Fruit fly (Drosophila melanogaster) whole organism, embryonic: Measurements from ENCODE around the gene Arl8.

Source experiments
- BtbVII ChIP-seq: fragments of 200-800 bp; sonication (Bioruptor generic); optimal IDR thresholded peaks from 3 replicates; lab custom pipeline; 2017; ENCODE audit warnings: missing biosample characterization, mild to moderate bottlenecking, missing genetic modification characterization
- CG10462 ChIP-seq: fragments of 200-800 bp; sonication (Bioruptor generic); optimal IDR thresholded peaks from 2 replicates; lab custom pipeline; 2016; ENCODE audit warnings: missing biosample characterization, missing genetic modification characterization
- CG13775 ChIP-seq: fragments of 200-800 bp; sonication (Bioruptor generic); optimal IDR thresholded peaks from 3 replicates; lab custom pipeline; 2017; ENCODE audit warnings: missing biosample characterization, mild to moderate bottlenecking, missing genetic modification characterization
- CG15601 ChIP-seq: fragments of 200-800 bp; sonication (Bioruptor generic); optimal IDR thresholded peaks from 3 replicates; lab custom pipeline; 2019; ENCODE audit warnings: missing biosample characterization, mild to moderate bottlenecking, missing genetic modification characterization, moderate library complexity
- CG17361 ChIP-seq: fragments of 200-800 bp; sonication (Bioruptor generic); IDR thresholded peaks from 3 replicates; pipeline ENCODE4 v1.3.6; 2022; ENCODE audit warnings: missing biosample characterization, missing genetic modification characterization
- CG17612 ChIP-seq: fragments of 200-800 bp; sonication (Bioruptor generic); IDR thresholded peaks from 2 replicates; pipeline ENCODE4 v1.3.6; 2022; ENCODE audit warnings: missing biosample characterization, missing genetic modification characterization
- CG1832 ChIP-seq: fragments of 200-800 bp; sonication (Bioruptor generic); optimal IDR thresholded peaks from 2 replicates; lab custom pipeline; 2017; ENCODE audit warnings: missing biosample characterization, mild to moderate bottlenecking, missing genetic modification characterization, inconsistent platforms
- CG2678 ChIP-seq: fragments of 200-800 bp; sonication (Bioruptor generic); optimal IDR thresholded peaks from 3 replicates; lab custom pipeline; 2019; ENCODE audit warnings: missing biosample characterization, mild to moderate bottlenecking, missing genetic modification characterization, moderate library complexity
- CG2712 ChIP-seq: fragments of 200-800 bp; optimal IDR thresholded peaks from 3 replicates; lab custom pipeline; 2019; ENCODE audit warnings: missing biosample characterization, mild to moderate bottlenecking, missing genetic modification characterization, moderate library complexity
- CG30431 ChIP-seq: fragments of 200-800 bp; sonication (Bioruptor generic); optimal IDR thresholded peaks from 2 replicates; lab custom pipeline; 2017; ENCODE audit warnings: missing biosample characterization, missing genetic modification characterization
- CG31224 ChIP-seq: fragments of 200-800 bp; sonication (Bioruptor generic); IDR thresholded peaks from 2 replicates; pipeline ENCODE4 v1.3.6; 2022; ENCODE audit warnings: missing biosample characterization, missing genetic modification characterization
- CG3163 ChIP-seq: fragments of 200-800 bp; sonication (Bioruptor generic); optimal IDR thresholded peaks from 3 replicates; lab custom pipeline; 2016; ENCODE audit warnings: missing biosample characterization, missing genetic modification characterization
- CG3281 ChIP-seq: fragments of 200-800 bp; sonication (Bioruptor generic); optimal IDR thresholded peaks from 3 replicates; lab custom pipeline; 2017; ENCODE audit warnings: missing biosample characterization, mild to moderate bottlenecking, missing genetic modification characterization
- CG34422 ChIP-seq: fragments of 200-800 bp; sonication (Bioruptor generic); IDR thresholded peaks from 3 replicates; pipeline ENCODE4 v1.3.6; 2022; ENCODE audit warnings: missing biosample characterization, missing genetic modification characterization
- CG3726 ChIP-seq: fragments of 200-800 bp; sonication (Bioruptor generic); IDR thresholded peaks from 3 replicates; pipeline ENCODE4, ENCODE4 v1.3.6; 2022; ENCODE audit warnings: missing biosample characterization, missing genetic modification characterization
- CG7372 ChIP-seq: fragments of 200-800 bp; sonication (Bioruptor generic); IDR thresholded peaks from 2 replicates; pipeline ENCODE4 v1.3.6; 2022; ENCODE audit warnings: missing biosample characterization, missing genetic modification characterization
- CG8290 ChIP-seq, 3 experiments: fragments of 200-800 bp; sonication (Bioruptor generic); optimal IDR thresholded peaks; 2 replicates each; lab custom pipeline; 2016 to 2019; ENCODE audit warnings: missing biosample characterization in 3 of 3, missing genetic modification characterization in 3 of 3, mild to moderate bottlenecking in 2 of 3, moderate library complexity in 1 of 3
- CG8944 ChIP-seq: fragments of 200-800 bp; sonication (Bioruptor generic); optimal IDR thresholded peaks from 3 replicates; lab custom pipeline; 2016; ENCODE audit warnings: missing biosample characterization, missing genetic modification characterization
- CTCF ChIP-seq: fragments of 200-800 bp; sonication (Bioruptor generic); optimal IDR thresholded peaks from 2 replicates; lab custom pipeline; 2017; ENCODE audit warnings: missing biosample characterization, mild to moderate bottlenecking, missing genetic modification characterization, moderate library complexity
- CrebB ChIP-seq: fragments of 200-800 bp; sonication (Bioruptor generic); optimal IDR thresholded peaks from 3 replicates; lab custom pipeline; 2018; ENCODE audit warnings: missing biosample characterization, mild to moderate bottlenecking, missing genetic modification characterization
- Drgx ChIP-seq: fragments of 200-800 bp; sonication (Bioruptor generic); IDR thresholded peaks from 2 replicates; pipeline ENCODE4 v1.3.6; 2022; ENCODE audit warnings: missing biosample characterization, missing genetic modification characterization
- E2f1 ChIP-seq: fragments of 200-800 bp; sonication (Bioruptor generic); IDR thresholded peaks from 2 replicates; pipeline ENCODE4 v1.3.6; 2022; ENCODE audit warnings: missing biosample characterization, missing genetic modification characterization
- H15 ChIP-seq: fragments of 200-800 bp; sonication (Bioruptor generic); IDR thresholded peaks from 3 replicates; pipeline ENCODE4 v1.3.6; 2022; ENCODE audit warnings: missing biosample characterization, missing genetic modification characterization
- HHEX ChIP-seq: fragments of 200-800 bp; sonication (Bioruptor generic); optimal IDR thresholded peaks from 3 replicates; lab custom pipeline; 2017; ENCODE audit warnings: missing biosample characterization, mild to moderate bottlenecking, missing genetic modification characterization, missing genetic modification reagents
- HmgZ ChIP-seq: fragments of 200-800 bp; sonication (Bioruptor generic); optimal IDR thresholded peaks from 2 replicates; lab custom pipeline; 2018; ENCODE audit warnings: missing biosample characterization, mild to moderate bottlenecking, missing genetic modification characterization
- Hsf ChIP-seq: fragments of 200-800 bp; sonication (Bioruptor generic); optimal IDR thresholded peaks from 3 replicates; lab custom pipeline; 2016; ENCODE audit warnings: missing biosample characterization, missing genetic modification characterization
- NFAT ChIP-seq: fragments of 200-800 bp; sonication (Bioruptor generic); IDR thresholded peaks from 2 replicates; pipeline ENCODE4 v1.3.6; 2022; ENCODE audit warnings: missing biosample characterization, missing genetic modification characterization
- Nf-YB ChIP-seq: fragments of 200-800 bp; sonication (Bioruptor generic); optimal IDR thresholded peaks from 3 replicates; lab custom pipeline; 2019; ENCODE audit warnings: missing biosample characterization, mild to moderate bottlenecking, missing genetic modification characterization, moderate library complexity
- Side ChIP-seq: fragments of 200-800 bp; sonication (Bioruptor generic); optimal IDR thresholded peaks from 2 replicates; lab custom pipeline; 2016; ENCODE audit warnings: missing biosample characterization, missing genetic modification characterization
- Xrp1 ChIP-seq: fragments of 200-800 bp; sonication (Bioruptor generic); IDR thresholded peaks from 2 replicates; pipeline ENCODE4 v1.3.6; 2022; ENCODE audit warnings: missing biosample characterization, missing genetic modification characterization
- aop ChIP-seq: fragments of 200-800 bp; sonication (Bioruptor generic); IDR thresholded peaks from 2 replicates; pipeline ENCODE4 v1.3.6; 2022; ENCODE audit warnings: missing biosample characterization, missing genetic modification characterization
- ara ChIP-seq: fragments of 200-800 bp; sonication (Bioruptor generic); IDR thresholded peaks from 2 replicates; pipeline ENCODE4 v1.3.6; 2022; ENCODE audit warnings: missing biosample characterization, missing genetic modification characterization
- bsh ChIP-seq, 2 experiments: fragments of 200-800 bp; sonication (Bioruptor generic); optimal IDR thresholded peaks; 2 replicates each; lab custom pipeline; 2017 to 2018; ENCODE audit warnings: mild to moderate bottlenecking in 2 of 2, missing biosample characterization in 2 of 2, missing genetic modification characterization in 2 of 2, moderate library complexity in 1 of 2
- cato ChIP-seq: fragments of 200-800 bp; sonication (Bioruptor generic); optimal IDR thresholded peaks from 2 replicates; lab custom pipeline; 2016; ENCODE audit warnings: missing biosample characterization, missing genetic modification characterization, borderline replicate concordance
- croc ChIP-seq: fragments of 200-800 bp; sonication (Bioruptor generic); conservative IDR thresholded peaks from 3 replicates; pipeline ENCODE4 v1.3.6; 2022; ENCODE audit warnings: missing biosample characterization, missing genetic modification characterization
- esg ChIP-seq: fragments of 200-800 bp; sonication (Bioruptor generic); conservative IDR thresholded peaks from 2 replicates; pipeline ENCODE4 v1.3.6; 2022; ENCODE audit warnings: missing biosample characterization, missing genetic modification characterization
- gfzf ChIP-seq: fragments of 200-800 bp; sonication (Bioruptor generic); optimal IDR thresholded peaks from 2 replicates; lab custom pipeline; 2016; ENCODE audit warnings: missing biosample characterization, mild to moderate bottlenecking, missing genetic modification characterization, moderate library complexity
- hth ChIP-seq: fragments of >200 bp; optimal IDR thresholded peaks from 2 replicates; lab custom pipeline; 2017; ENCODE audit warnings: inconsistent platforms
- jing ChIP-seq: fragments of 200-800 bp; sonication (Bioruptor generic); optimal IDR thresholded peaks from 2 replicates; lab custom pipeline; 2018; ENCODE audit warnings: missing biosample characterization, mild to moderate bottlenecking, missing genetic modification characterization
- luna ChIP-seq: fragments of 200-800 bp; sonication (Bioruptor generic); optimal IDR thresholded peaks from 2 replicates; lab custom pipeline; 2016; ENCODE audit warnings: missing biosample characterization, missing genetic modification characterization
- row ChIP-seq: fragments of 200-800 bp; sonication (Bioruptor generic); IDR thresholded peaks from 3 replicates; pipeline ENCODE4 v1.3.6; 2022; ENCODE audit warnings: missing biosample characterization, missing genetic modification characterization
- sens-2 ChIP-seq: fragments of 200-800 bp; sonication (Bioruptor generic); IDR thresholded peaks from 2 replicates; pipeline ENCODE4 v1.3.6; 2022; ENCODE audit warnings: missing biosample characterization, missing genetic modification characterization
- sima ChIP-seq: fragments of 200-800 bp; sonication (Bioruptor generic); optimal IDR thresholded peaks from 2 replicates; lab custom pipeline; 2016; ENCODE audit warnings: missing biosample characterization, missing genetic modification characterization
- ssp ChIP-seq: fragments of 200-800 bp; sonication (Bioruptor generic); IDR thresholded peaks from 2 replicates; pipeline ENCODE4 v1.3.6; 2022; ENCODE audit warnings: missing biosample characterization, missing genetic modification characterization
- tin ChIP-seq: fragments of 200-800 bp; sonication (Bioruptor generic); optimal IDR thresholded peaks from 3 replicates; lab custom pipeline; 2016; ENCODE audit warnings: missing biosample characterization, missing genetic modification characterization
- tio ChIP-seq: fragments of 200-800 bp; sonication (Bioruptor generic); optimal IDR thresholded peaks from 2 replicates; lab custom pipeline; 2017; ENCODE audit warnings: missing biosample characterization, missing genetic modification characterization, inconsistent platforms
- vvl ChIP-seq: fragments of 200-800 bp; sonication (Bioruptor generic); IDR thresholded peaks from 2 replicates; pipeline ENCODE4 v1.3.6; 2022; ENCODE audit warnings: missing biosample characterization, missing genetic modification characterization
- z ChIP-seq: fragments of 200-800 bp; sonication (Bioruptor generic); IDR thresholded peaks from 3 replicates; pipeline ENCODE4 v1.3.6; 2022; ENCODE audit warnings: missing biosample characterization, missing genetic modification characterization
- zen2 ChIP-seq: fragments of 200-800 bp; sonication (Bioruptor generic); IDR thresholded peaks from 3 replicates; pipeline ENCODE4 v1.3.6; 2022; ENCODE audit warnings: missing biosample characterization, missing genetic modification characterization; ENCODE audit not compliant: partially characterized antibody
- zfh1 ChIP-seq: fragments of 200-800 bp; sonication (Bioruptor generic); IDR thresholded peaks from 3 replicates; pipeline ENCODE4 v1.3.6; 2022; ENCODE audit warnings: missing biosample characterization, missing genetic modification characterization

Arl8 gene

dm6 chr3R:8113833-8114673, 12.4 kb upstream of the Arl8 start (continued):
- TF ChIP-seq tin (peak; percentile 78), zfh1 (peak; percentile 85), z (GFP tag; lab: Robert Waterston, UW) (no peak), ara (peak; percentile 75), zen2 (no peak), Drgx (GFP tag; lab: Robert Waterston, UW) (peak; percentile 71), CG17361 (peak; percentile 83), gfzf (no peak), CTCF (GFP tag; lab: Kevin White, UChicago) (peak; percentile 2), cato (GFP tag; lab: Kevin White, UChicago) (peak; percentile 64), BtbVII (GFP tag; lab: Kevin White, UChicago) (peak; percentile 87), hth (lab: Kevin White, UChicago) (no peak), Nf-YB (GFP tag; lab: Kevin White, UChicago) (peak; percentile 42), E2f1 (GFP tag; lab: Robert Waterston, UW) (peak; percentile 83), CG8944 (GFP tag; lab: Kevin White, UChicago) (peak; percentile 66), Side (GFP tag; lab: Kevin White, UChicago) (peak; percentile 74), CG13775 (peak; percentile 78), CG3726 (0 out of 3 replicates have a peak, but pooled peaks have one; percentile 58), sens-2 (GFP tag; lab: Robert Waterston, UW) (peak; percentile 46; the same call in 1 of the 2 replicates), tio (GFP tag; lab: Kevin White, UChicago) (peak; percentile 73), CG1832 (GFP tag; lab: Kevin White, UChicago) (peak; percentile 34), CG2712 (tag; lab: Kevin White, UChicago) (peak; percentile 80), CG7372 (GFP tag; lab: Robert Waterston, UW) (peak; percentile 71; the same call in 1 of the 2 replicates), bsh (GFP tag; optimal IDR thresholded peaks at IDR 0.05; lab: Kevin White, UChicago) (peak; percentile 71 to 85), NFAT (GFP tag; lab: Robert Waterston, UW) (0 out of 2 replicates have a peak, but pooled peaks have one; percentile 26), CG15601 (tag; lab: Kevin White, UChicago) (peak; percentile 54), CG34422 (peak; percentile 81), CG30431 (GFP tag; lab: Kevin White, UChicago) (peak; percentile 41), luna (GFP tag; lab: Kevin White, UChicago) (peak; percentile 68), CG31224 (peak; percentile 69), croc (peak; percentile 63), Xrp1 (peak; percentile 92), HHEX (GFP tag; lab: Kevin White, UChicago) (peak; percentile 84), CrebB (peak; percentile 46), Hsf (GFP tag; lab: Kevin White, UChicago) (peak; percentile 85), ssp (peak; percentile 64), vvl (GFP tag; lab: Robert Waterston, UW) (peak; percentile 92), aop (GFP tag; lab: Robert Waterston, UW) (no peak), CG10462 (peak; percentile 44), CG3281 (peak; percentile 89), CG2678 (peak; percentile 88), HmgZ (peak; percentile 41), H15 (GFP tag; lab: Robert Waterston, UW) (peak; percentile 71), CG3163 (peak; percentile 61), sima (peak; percentile 34), CG17612 (GFP tag; lab: Robert Waterston, UW) (no peak), row (peak; percentile 83), jing (GFP tag; lab: Kevin White, UChicago) (peak; percentile 42), CG8290 (GFP tag; optimal IDR thresholded peaks at IDR 0.05; lab: Kevin White, UChicago) (peak; percentile 66), CG8290 (tag; optimal IDR thresholded peaks at IDR 0.05; lab: Kevin White, UChicago) (peak in 1 of 2 experiments; percentile 63), esg (GFP tag; lab: Robert Waterston, UW) (peak; percentile 80)
